Fruit fly (Drosophila melanogaster) whole organism, embryonic: ENCODE data around the gene CG45486.
A peak's percentile ranks its signal among the peaks of the same experiment; 100 is the strongest.

Source experiments
- Asciz ChIP-seq: fragments of 200-800 bp; sonication (Bioruptor generic); optimal IDR thresholded peaks from 2 replicates; lab custom pipeline; 2017; ENCODE audit warnings: missing biosample characterization, mild to moderate bottlenecking, missing genetic modification characterization, missing genetic modification reagents
- BEAF-32 ChIP-seq: fragments of 200-800 bp; sonication (Bioruptor generic); optimal IDR thresholded peaks from 3 replicates; lab custom pipeline; 2017; ENCODE audit warnings: missing biosample characterization, missing genetic modification characterization, mild to moderate bottlenecking, moderate library complexity, missing genetic modification reagents
- CG10209 ChIP-seq: fragments of 200-800 bp; sonication (Bioruptor generic); optimal IDR thresholded peaks from 3 replicates; lab custom pipeline; 2017; ENCODE audit warnings: missing biosample characterization, mild to moderate bottlenecking, missing genetic modification characterization, missing genetic modification reagents
- CG10979 ChIP-seq: fragments of 200-800 bp; sonication (Bioruptor generic); optimal IDR thresholded peaks from 2 replicates; lab custom pipeline; 2018; ENCODE audit warnings: missing biosample characterization, mild to moderate bottlenecking, missing genetic modification characterization, moderate library complexity
- CG11560 ChIP-seq: fragments of 200-800 bp; sonication (Bioruptor generic); IDR thresholded peaks from 3 replicates; pipeline ENCODE4 v1.3.6; 2022; ENCODE audit warnings: missing biosample characterization, missing genetic modification characterization
- CG12236 ChIP-seq: fragments of 200-800 bp; sonication (Bioruptor generic); optimal IDR thresholded peaks from 2 replicates; lab custom pipeline; 2016; ENCODE audit warnings: missing biosample characterization, missing genetic modification characterization
- CG1233 ChIP-seq: fragments of 200-800 bp; sonication (Bioruptor generic); optimal IDR thresholded peaks from 4 replicates; lab custom pipeline; 2018; ENCODE audit warnings: missing biosample characterization, mild to moderate bottlenecking, missing genetic modification characterization
- CG12391 ChIP-seq: fragments of 200-800 bp; sonication (Bioruptor generic); optimal IDR thresholded peaks from 3 replicates; lab custom pipeline; 2018; ENCODE audit warnings: missing biosample characterization, mild to moderate bottlenecking, missing genetic modification characterization, moderate library complexity
- CG13775 ChIP-seq: fragments of 200-800 bp; sonication (Bioruptor generic); optimal IDR thresholded peaks from 3 replicates; lab custom pipeline; 2017; ENCODE audit warnings: missing biosample characterization, mild to moderate bottlenecking, missing genetic modification characterization
- CG14667 ChIP-seq: fragments of 200-800 bp; sonication (Bioruptor generic); IDR thresholded peaks from 2 replicates; pipeline ENCODE4 v1.3.6; 2022; ENCODE audit warnings: missing biosample characterization, missing genetic modification characterization
- CG15601 ChIP-seq: fragments of 200-800 bp; sonication (Bioruptor generic); optimal IDR thresholded peaks from 3 replicates; lab custom pipeline; 2019; ENCODE audit warnings: missing biosample characterization, mild to moderate bottlenecking, missing genetic modification characterization, moderate library complexity
- CG1602 ChIP-seq: fragments of 200-800 bp; sonication (Bioruptor generic); optimal IDR thresholded peaks from 3 replicates; lab custom pipeline; 2016; ENCODE audit warnings: missing biosample characterization, missing genetic modification characterization
- CG17568 ChIP-seq: fragments of 200-800 bp; sonication (Bioruptor generic); optimal IDR thresholded peaks from 2 replicates; lab custom pipeline; 2018; ENCODE audit warnings: missing biosample characterization, mild to moderate bottlenecking, missing genetic modification characterization, moderate library complexity
- CG2875 ChIP-seq: fragments of 200-800 bp; sonication (Bioruptor generic); optimal IDR thresholded peaks from 2 replicates; lab custom pipeline; 2017; ENCODE audit warnings: missing biosample characterization, mild to moderate bottlenecking, missing genetic modification characterization, missing genetic modification reagents
- CG30020 ChIP-seq: fragments of 200-800 bp; optimal IDR thresholded peaks from 2 replicates; lab custom pipeline; 2019; ENCODE audit warnings: missing biosample characterization, mild to moderate bottlenecking, missing genetic modification characterization, moderate library complexity
- CG31388 ChIP-seq: fragments of 200-800 bp; sonication (Bioruptor generic); optimal IDR thresholded peaks from 2 replicates; lab custom pipeline; 2016; ENCODE audit warnings: missing biosample characterization, missing genetic modification characterization
- CG32772 ChIP-seq: fragments of 200-800 bp; sonication (Bioruptor generic); IDR thresholded peaks from 2 replicates; pipeline ENCODE4 v1.3.6; 2022; ENCODE audit warnings: missing biosample characterization, missing genetic modification characterization
- CG34224 ChIP-seq: fragments of 200-800 bp; sonication (Bioruptor generic); IDR thresholded peaks from 3 replicates; pipeline ENCODE4 v1.3.6; 2022; ENCODE audit warnings: missing biosample characterization, missing genetic modification characterization; ENCODE audit not compliant: partially characterized antibody
- CG34422 ChIP-seq: fragments of 200-800 bp; sonication (Bioruptor generic); IDR thresholded peaks from 3 replicates; pipeline ENCODE4 v1.3.6; 2022; ENCODE audit warnings: missing biosample characterization, missing genetic modification characterization
- CG4424 ChIP-seq: fragments of 200-800 bp; sonication (Bioruptor generic); optimal IDR thresholded peaks from 3 replicates; lab custom pipeline; 2016; ENCODE audit warnings: missing biosample characterization, missing genetic modification characterization
- CG6272 ChIP-seq: fragments of 200-800 bp; sonication (Bioruptor generic); IDR thresholded peaks from 2 replicates; pipeline ENCODE4 v1.3.6; 2022; ENCODE audit warnings: missing biosample characterization, missing genetic modification characterization
- CG7556 ChIP-seq: fragments of 200-800 bp; sonication (Bioruptor generic); optimal IDR thresholded peaks from 2 replicates; lab custom pipeline; 2017; ENCODE audit warnings: missing biosample characterization, mild to moderate bottlenecking, missing genetic modification characterization
- CG7839 ChIP-seq: fragments of 200-800 bp; sonication (Bioruptor generic); optimal IDR thresholded peaks from 3 replicates; lab custom pipeline; 2018; ENCODE audit warnings: missing biosample characterization, mild to moderate bottlenecking, missing genetic modification characterization, moderate library complexity
- CG9609 ChIP-seq: fragments of 200-800 bp; sonication (Bioruptor generic); optimal IDR thresholded peaks from 3 replicates; lab custom pipeline; 2016; ENCODE audit warnings: missing biosample characterization, missing genetic modification characterization
- CG9817 ChIP-seq: fragments of 200-800 bp; sonication (Bioruptor generic); optimal IDR thresholded peaks from 2 replicates; lab custom pipeline; 2018; ENCODE audit warnings: missing biosample characterization, mild to moderate bottlenecking, missing genetic modification characterization, moderate library complexity
- Dbx ChIP-seq: fragments of 200-800 bp; sonication (Bioruptor generic); IDR thresholded peaks from 3 replicates; pipeline ENCODE4 v1.3.6; 2022; ENCODE audit warnings: missing biosample characterization, missing genetic modification characterization
- HHEX ChIP-seq: fragments of 200-800 bp; sonication (Bioruptor generic); optimal IDR thresholded peaks from 3 replicates; lab custom pipeline; 2017; ENCODE audit warnings: missing biosample characterization, mild to moderate bottlenecking, missing genetic modification characterization, missing genetic modification reagents
- HmgD ChIP-seq: fragments of 200-800 bp; sonication (Bioruptor generic); optimal IDR thresholded peaks from 3 replicates; lab custom pipeline; 2016; ENCODE audit warnings: missing biosample characterization, missing genetic modification characterization
- Hr78 ChIP-seq, 2 experiments: fragments of 200-800 bp in 1 of 2; fragments of >200 bp in 1 of 2; sonication (Bioruptor generic) in 1 of 2; optimal IDR thresholded peaks; 2 replicates each; lab custom pipeline; 2017 to 2019; ENCODE audit warnings: missing biosample characterization in 2 of 2, missing genetic modification characterization in 2 of 2, mild to moderate bottlenecking in 1 of 2, moderate library complexity in 1 of 2
- Meics ChIP-seq: fragments of 200-800 bp; sonication (Bioruptor generic); optimal IDR thresholded peaks from 2 replicates; lab custom pipeline; 2017; ENCODE audit warnings: missing biosample characterization, mild to moderate bottlenecking, missing genetic modification characterization
- Sin3A ChIP-seq: fragments of >200 bp; optimal IDR thresholded peaks from 2 replicates; lab custom pipeline; 2018
- Sry-β ChIP-seq: fragments of 200-800 bp; sonication (Bioruptor generic); optimal IDR thresholded peaks from 2 replicates; lab custom pipeline; 2018; ENCODE audit warnings: missing biosample characterization, mild to moderate bottlenecking, missing genetic modification characterization, moderate library complexity
- Ssrp ChIP-seq: fragments of 200-800 bp; sonication (Bioruptor generic); optimal IDR thresholded peaks from 2 replicates; lab custom pipeline; 2018; ENCODE audit warnings: missing biosample characterization, mild to moderate bottlenecking, missing genetic modification characterization, moderate library complexity
- Xrp1 ChIP-seq: fragments of 200-800 bp; sonication (Bioruptor generic); IDR thresholded peaks from 2 replicates; pipeline ENCODE4 v1.3.6; 2022; ENCODE audit warnings: missing biosample characterization, missing genetic modification characterization
- ab ChIP-seq: fragments of 200-800 bp; sonication (Bioruptor generic); optimal IDR thresholded peaks from 2 replicates; lab custom pipeline; 2016; ENCODE audit warnings: missing biosample characterization, missing genetic modification characterization
- chif ChIP-seq, 2 experiments: fragments of 200-800 bp; sonication (Bioruptor generic); optimal IDR thresholded peaks; 3 replicates each; lab custom pipeline; 2016; ENCODE audit warnings: missing biosample characterization in 2 of 2, missing genetic modification characterization in 2 of 2
- dm ChIP-seq: fragments of 200-800 bp; sonication (Bioruptor generic); optimal IDR thresholded peaks from 3 replicates; lab custom pipeline; 2016; ENCODE audit warnings: missing biosample characterization, missing genetic modification characterization
- ewg ChIP-seq: fragments of 200-800 bp; sonication (Bioruptor generic); optimal IDR thresholded peaks from 3 replicates; lab custom pipeline; 2017; ENCODE audit warnings: mild to moderate bottlenecking, missing biosample characterization, missing genetic modification reagents, missing genetic modification characterization
- gcm ChIP-seq: fragments of 200-800 bp; sonication (Bioruptor generic); optimal IDR thresholded peaks from 2 replicates; lab custom pipeline; 2019; ENCODE audit warnings: missing biosample characterization, mild to moderate bottlenecking, missing genetic modification characterization, moderate library complexity
- grn ChIP-seq: fragments of 200-800 bp; sonication (Bioruptor generic); optimal IDR thresholded peaks from 3 replicates; lab custom pipeline; 2017; ENCODE audit warnings: missing biosample characterization, missing genetic modification characterization
- jumu ChIP-seq: fragments of 200-800 bp; sonication (Bioruptor generic); optimal IDR thresholded peaks from 3 replicates; lab custom pipeline; 2016; ENCODE audit warnings: missing biosample characterization, missing genetic modification characterization
- lab ChIP-seq: fragments of 200-800 bp; sonication (Bioruptor generic); optimal IDR thresholded peaks from 3 replicates; lab custom pipeline; 2017; ENCODE audit warnings: missing biosample characterization, missing genetic modification characterization, mild to moderate bottlenecking, moderate library complexity, missing genetic modification reagents
- lilli ChIP-seq: fragments of 200-800 bp; sonication (Bioruptor generic); optimal IDR thresholded peaks from 3 replicates; lab custom pipeline; 2016; ENCODE audit warnings: missing biosample characterization, missing genetic modification characterization
- mirr ChIP-seq: fragments of 200-800 bp; sonication (Bioruptor generic); optimal IDR thresholded peaks from 3 replicates; lab custom pipeline; 2018; ENCODE audit warnings: missing biosample characterization, mild to moderate bottlenecking, missing genetic modification characterization
- pho ChIP-seq: fragments of 200-800 bp; sonication (Bioruptor generic); optimal IDR thresholded peaks from 2 replicates; lab custom pipeline; 2016; ENCODE audit warnings: missing biosample characterization, missing genetic modification characterization
- phol ChIP-seq: fragments of 200-800 bp; sonication (Bioruptor generic); optimal IDR thresholded peaks from 3 replicates; lab custom pipeline; 2018; ENCODE audit warnings: missing biosample characterization, mild to moderate bottlenecking, missing genetic modification characterization, moderate library complexity
- slou ChIP-seq: fragments of 200-800 bp; sonication (Bioruptor generic); optimal IDR thresholded peaks from 3 replicates; lab custom pipeline; 2016; ENCODE audit warnings: missing biosample characterization, missing genetic modification characterization
- toy ChIP-seq: fragments of 200-800 bp; sonication (Bioruptor generic); IDR thresholded peaks from 2 replicates; pipeline ENCODE4 v1.3.6; 2022; ENCODE audit warnings: missing biosample characterization, missing genetic modification characterization
- wor ChIP-seq: fragments of 200-800 bp; sonication (Bioruptor generic); IDR thresholded peaks from 2 replicates; pipeline ENCODE4 v1.3.6; 2022; ENCODE audit warnings: missing biosample characterization, missing genetic modification characterization

CG45486 gene

dm6 chrX:19865389-19866144 lies 44.4 kb downstream of the CG45486 start, which contains the start of gene THADA (continued):
- TF ChIP-seq CG31388 (GFP tag; lab: Kevin White, UChicago) (no peak), mirr (GFP tag; lab: Kevin White, UChicago) (peak; percentile 27), BEAF-32 (peak; percentile 98), toy (no peak), CG14667 (GFP tag; lab: Robert Waterston, UW) (no peak), CG15601 (peak; percentile 39), CG11560 (tag; lab: Robert Waterston, UW) (peak; percentile 33; the same call in 1 of the 3 replicates), CG10979 (tag; lab: Kevin White, UChicago) (peak; percentile 34), CG12391 (tag; lab: Kevin White, UChicago) (peak; percentile 76), CG34422 (GFP tag; lab: Robert Waterston, UW) (no peak), HmgD (GFP tag; lab: Kevin White, UChicago) (peak; percentile 88), CG4424 (GFP tag; lab: Kevin White, UChicago) (no peak), CG1233 (GFP tag; lab: Kevin White, UChicago) (no peak), pho (peak; percentile 26), Sry-β (GFP tag; lab: Kevin White, UChicago) (peak; percentile 43), grn (GFP tag; lab: Kevin White, UChicago) (peak; percentile 6), Hr78 (GFP tag; optimal IDR thresholded peaks at IDR 0.05; lab: Kevin White, UChicago) (no peak), CG9817 (tag; lab: Kevin White, UChicago) (no peak), lilli (GFP tag; lab: Kevin White, UChicago) (peak; percentile 74), Xrp1 (GFP tag; lab: Robert Waterston, UW) (0 out of 2 replicates have a peak, but pooled peaks have one; percentile 39), Meics (no peak), CG10209 (no peak), phol (peak; percentile 37), CG17568 (GFP tag; lab: Kevin White, UChicago) (no peak), Sin3A (lab: Kevin White, UChicago) (peak; percentile 83), Dbx (0 out of 3 replicates have a peak, but pooled peaks have one; percentile 42), CG7556 (GFP tag; lab: Kevin White, UChicago) (peak; percentile 56), jumu (GFP tag; lab: Kevin White, UChicago) (peak; percentile 56), CG2875 (no peak), wor (no peak), CG7839 (no peak), slou (no peak), CG6272 (GFP tag; lab: Robert Waterston, UW) (peak; percentile 41; the same call in 1 of the 2 replicates), ewg (GFP tag; lab: Kevin White, UChicago) (peak; percentile 17), HHEX (GFP tag; lab: Kevin White, UChicago) (no peak), ab (GFP tag; lab: Kevin White, UChicago) (no peak), CG13775 (GFP tag; lab: Kevin White, UChicago) (peak; percentile 64), CG12236 (no peak), chif (GFP tag; optimal IDR thresholded peaks at IDR 0.05; lab: Kevin White, UChicago) (peak; percentile 20 to 23), Ssrp (tag; lab: Kevin White, UChicago) (peak; percentile 17), dm (GFP tag; lab: Kevin White, UChicago) (peak; percentile 51), Asciz (GFP tag; lab: Kevin White, UChicago) (no peak), CG30020 (tag; lab: Kevin White, UChicago) (no peak), CG34224 (GFP tag; lab: Robert Waterston, UW) (peak; percentile 80; the same call in 2 of the 3 replicates), CG9609 (GFP tag; lab: Kevin White, UChicago) (peak; percentile 29), CG1602 (GFP tag; lab: Kevin White, UChicago) (peak; percentile 25), CG32772 (peak; percentile 16; the same call in 1 of the 2 replicates), lab (GFP tag; lab: Kevin White, UChicago) (no peak), gcm (GFP tag; lab: Kevin White, UChicago) (no peak)
